Worm (Caenorhabditis elegans) whole organism, mixed stage, embryonic: ENCODE data around the gene cpg-7.

Experiments used
- lin-13 ChIP-seq: fragments of 150-350 bp; optimal IDR thresholded peaks from 2 replicates; lab custom pipeline; 2014; ENCODE audit warnings: missing biosample characterization, missing genetic modification characterization
- lsy-2 ChIP-seq: fragments of 150-350 bp; optimal IDR thresholded peaks from 2 replicates; lab custom pipeline; 2014; ENCODE audit warnings: missing biosample characterization, missing genetic modification characterization
- pha-4 ChIP-seq: fragments of 150-350 bp; optimal IDR thresholded peaks from 2 replicates; lab custom pipeline; 2018; ENCODE audit warnings: missing biosample characterization, missing genetic modification reagents, missing genetic modification characterization

DNA sequence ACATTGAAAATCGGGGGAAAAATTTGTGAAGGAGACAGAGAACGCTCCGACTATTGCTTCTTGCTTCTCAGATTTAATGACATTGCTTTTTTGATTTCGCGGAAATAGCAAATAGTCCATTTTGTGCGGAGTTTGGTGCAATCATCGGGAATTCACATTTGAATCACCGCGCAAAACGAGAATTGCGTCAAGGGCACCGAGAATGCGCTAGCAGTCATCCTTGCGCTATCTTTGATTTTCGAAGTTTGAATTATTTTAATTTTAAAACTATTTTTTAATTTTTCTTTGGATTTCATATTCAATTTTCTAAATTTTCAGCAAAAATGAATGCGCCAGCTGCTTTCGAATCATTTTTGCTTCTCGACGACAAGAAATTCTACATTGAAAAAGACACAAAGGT lies 49.3 kb downstream of the cpg-7 start, which contains the start of gene rpb-11:
- TF ChIP-seq lin-13 (tag; lab: Kevin White, UChicago) (peak; percentile 97), pha-4 (tag; lab: Kevin White, UChicago) (peak; percentile 87), lsy-2 (tag; lab: Kevin White, UChicago) (peak; percentile 83)
